Fruit fly (Drosophila melanogaster): Measurements from ENCODE around the gene S6k.

The S6k gene

DNA sequence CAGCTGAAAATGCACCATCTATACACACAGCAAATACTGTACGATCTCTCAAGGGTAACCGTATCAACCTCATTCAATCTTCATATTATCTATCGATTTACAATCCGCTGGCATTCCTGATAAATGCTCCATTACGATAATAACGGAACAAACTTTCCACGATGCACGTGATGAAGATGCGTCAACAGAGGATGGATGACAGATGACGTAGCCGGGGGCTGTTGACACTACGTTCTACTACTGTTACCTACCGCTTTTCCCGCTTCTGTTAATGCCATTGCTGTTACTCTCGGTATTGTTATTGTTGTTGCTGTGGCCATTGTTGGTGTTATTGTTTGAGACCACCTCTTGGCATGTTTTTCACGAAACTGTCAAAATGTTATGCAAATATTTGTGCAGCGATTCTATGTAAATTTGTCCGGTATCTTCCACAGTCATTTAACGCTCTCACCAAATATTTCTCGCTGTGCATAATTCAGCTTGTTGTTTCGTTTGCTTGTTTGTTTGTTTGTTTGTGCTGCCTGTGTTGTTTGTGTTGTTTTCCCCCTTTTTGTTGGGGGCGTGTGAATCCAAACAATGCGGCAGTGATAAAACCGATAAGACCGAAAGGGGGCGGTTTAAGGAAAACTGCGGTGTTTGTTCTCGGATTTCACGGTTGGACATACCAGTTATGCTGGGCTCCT lies 13.2 kb upstream of the S6k start (continued):
- TF ChIP-seq CG9817 (tag; optimal IDR thresholded peaks at IDR 0.05): peak; percentile 35
- TF ChIP-seq CG15479 (GFP tag; optimal IDR thresholded peaks at IDR 0.05): peak; percentile 44
- peak; percentile 85 for TF ChIP-seq odd (GFP tag; optimal IDR thresholded peaks at IDR 0.05)
- TF ChIP-seq insv (GFP tag; optimal IDR thresholded peaks at IDR 0.05): peak in 1 of 2 experiments; percentile 11
- peak; percentile 72 for TF ChIP-seq vvl (GFP tag; IDR thresholded peaks at IDR 0.05)
- TF ChIP-seq B-H2 (GFP tag; optimal IDR thresholded peaks at IDR 0.05): no peak
- TF ChIP-seq HmgD (GFP tag; optimal IDR thresholded peaks at IDR 0.05): peak; percentile 55
- TF ChIP-seq CG13424 (tag; optimal IDR thresholded peaks at IDR 0.05): peak; percentile 68
- TF ChIP-seq pita (GFP tag; optimal IDR thresholded peaks at IDR 0.05): no peak
- peak; percentile 73 for TF ChIP-seq CoRest (tag; optimal IDR thresholded peaks at IDR 0.05)
- TF ChIP-seq CTCF (GFP tag; optimal IDR thresholded peaks at IDR 0.05): peak; percentile 68
- TF ChIP-seq dm (GFP tag; optimal IDR thresholded peaks at IDR 0.05): peak; percentile 62
- peak; percentile 40 for TF ChIP-seq Deaf1 (tag; optimal IDR thresholded peaks at IDR 0.05)
- TF ChIP-seq CG16863 (GFP tag; optimal IDR thresholded peaks at IDR 0.05): peak; percentile 90
- peak; percentile 82 for TF ChIP-seq CG14965 (GFP tag; optimal IDR thresholded peaks at IDR 0.05; ENCODE audit: borderline replicate concordance)
- peak; percentile 57; the same call in 1 of the 2 replicates for TF ChIP-seq CG14014 (GFP tag; IDR thresholded peaks at IDR 0.05)
- peak; percentile 56 for TF ChIP-seq CG8388 (GFP tag; optimal IDR thresholded peaks at IDR 0.05)
- no peak for TF ChIP-seq Dp (GFP tag; optimal IDR thresholded peaks at IDR 0.05)
- TF ChIP-seq CG13296 (GFP tag; optimal IDR thresholded peaks at IDR 0.05): peak; percentile 74
- peak; percentile 49; the same call in 1 of the 2 replicates for TF ChIP-seq CG6689 (GFP tag; IDR thresholded peaks at IDR 0.05)
- TF ChIP-seq tll (GFP tag; optimal IDR thresholded peaks at IDR 0.05): peak in 1 of 2 experiments; percentile 76
- TF ChIP-seq CG8944 (GFP tag; optimal IDR thresholded peaks at IDR 0.05): peak; percentile 80
- peak; percentile 46; the same call in 1 of the 2 replicates for TF ChIP-seq HLH3B (GFP tag; IDR thresholded peaks at IDR 0.05)
- TF ChIP-seq Dip2 (GFP tag; IDR thresholded peaks at IDR 0.05): no peak
- peak; percentile 71 for TF ChIP-seq chn (GFP tag; optimal IDR thresholded peaks at IDR 0.05)
- peak; percentile 89 for TF ChIP-seq CG17568 (GFP tag; optimal IDR thresholded peaks at IDR 0.05)
- TF ChIP-seq cwo (GFP tag; optimal IDR thresholded peaks at IDR 0.05): peak; percentile 59
- peak; percentile 29; the same call in 1 of the 2 replicates for TF ChIP-seq danr (GFP tag; IDR thresholded peaks at IDR 0.05)
- no peak for TF ChIP-seq Sin3A (optimal IDR thresholded peaks at IDR 0.05)
- no peak for TF ChIP-seq CG8478 (optimal IDR thresholded peaks at IDR 0.05)
- TF ChIP-seq p53 (GFP tag; optimal IDR thresholded peaks at IDR 0.05): peak; percentile 81
- peak; percentile 76 for TF ChIP-seq Fer3 (tag; optimal IDR thresholded peaks at IDR 0.05)
- TF ChIP-seq Camta (GFP tag; optimal IDR thresholded peaks at IDR 0.05): peak; percentile 82
- TF ChIP-seq sens-2 (GFP tag; IDR thresholded peaks at IDR 0.05): no peak
- peak; percentile 93 for TF ChIP-seq CG2875 (GFP tag; optimal IDR thresholded peaks at IDR 0.05)
- TF ChIP-seq sima (GFP tag; optimal IDR thresholded peaks at IDR 0.05): peak; percentile 2
- peak; percentile 66 for TF ChIP-seq Usf (GFP tag; optimal IDR thresholded peaks at IDR 0.05)
- peak; percentile 40; the same call in 2 of the 3 replicates for TF ChIP-seq croc (GFP tag; conservative IDR thresholded peaks at IDR 0.05)
- peak; percentile 86 for TF ChIP-seq Six4 (GFP tag; optimal IDR thresholded peaks at IDR 0.05)
- peak; percentile 92 for TF ChIP-seq CG2202 (tag; optimal IDR thresholded peaks at IDR 0.05)
- TF ChIP-seq sc (optimal IDR thresholded peaks at IDR 0.05): no peak
- TF ChIP-seq sc (GFP tag; optimal IDR thresholded peaks at IDR 0.05): peak; percentile 91
- peak; percentile 84 for TF ChIP-seq CG1792 (GFP tag; optimal IDR thresholded peaks at IDR 0.05)
- TF ChIP-seq CG6683 (GFP tag; optimal IDR thresholded peaks at IDR 0.05): peak; percentile 80
- peak; percentile 75 for TF ChIP-seq pum (GFP tag; optimal IDR thresholded peaks at IDR 0.05)
- peak; percentile 73 for TF ChIP-seq Antp (GFP tag; optimal IDR thresholded peaks at IDR 0.05)
- no peak for TF ChIP-seq CG11085 (GFP tag; IDR thresholded peaks at IDR 0.05)
- TF ChIP-seq nerfin-1 (tag; optimal IDR thresholded peaks at IDR 0.05): peak; percentile 84
- no peak for TF ChIP-seq amos (GFP tag; IDR thresholded peaks at IDR 0.05; ENCODE audit: partially characterized antibody)
- TF ChIP-seq eyg (GFP tag; optimal IDR thresholded peaks at IDR 0.05): peak; percentile 69
- TF ChIP-seq CG11560 (tag; IDR thresholded peaks at IDR 0.05): no peak

All from whole organism, embryonic.